Worm (Caenorhabditis elegans) whole organism, L2 larva: ENCODE data around the gene taf-9.

Experiments used
- C34F6.9 ChIP-seq: fragments of 150-350 bp; optimal IDR thresholded peaks from 2 replicates; lab custom pipeline; 2014; ENCODE audit warnings: missing biosample characterization, missing genetic modification characterization
- aly-2 ChIP-seq: fragments of 150-350 bp; optimal IDR thresholded peaks from 2 replicates; lab custom pipeline; 2014; ENCODE audit warnings: missing biosample characterization, missing genetic modification characterization
- ceh-16 ChIP-seq: fragments of 150-350 bp; optimal IDR thresholded peaks from 2 replicates; lab custom pipeline; 2014; ENCODE audit warnings: missing biosample characterization, missing genetic modification characterization
- egl-27 ChIP-seq: sonication (generic microtip); optimal IDR thresholded peaks from 3 replicates; lab custom pipeline; 2017; ENCODE audit warnings: missing biosample characterization, missing genetic modification reagents, missing genetic modification characterization
- elt-1 ChIP-seq: fragments of 150-350 bp; optimal IDR thresholded peaks from 2 replicates; lab custom pipeline; 2014; ENCODE audit warnings: missing biosample characterization, missing genetic modification characterization
- mdl-1 ChIP-seq, 2 experiments: fragments of 150-350 bp in 1 of 2; sonication (generic microtip) in 1 of 2; optimal IDR thresholded peaks; 2 replicates each; lab custom pipeline; 2017; ENCODE audit warnings: missing biosample characterization in 2 of 2, missing genetic modification characterization in 2 of 2
- nhr-11 ChIP-seq: fragments of 150-350 bp; optimal IDR thresholded peaks from 2 replicates; lab custom pipeline; 2014; ENCODE audit warnings: missing biosample characterization, missing genetic modification characterization
- nhr-23 ChIP-seq: fragments of 150-350 bp; optimal IDR thresholded peaks from 2 replicates; lab custom pipeline; 2014; ENCODE audit warnings: missing biosample characterization, missing genetic modification reagents, missing genetic modification characterization
- nhr-237 ChIP-seq: fragments of 150-350 bp; optimal IDR thresholded peaks from 2 replicates; lab custom pipeline; 2014; ENCODE audit warnings: missing biosample characterization, missing genetic modification characterization
- skn-1 ChIP-seq: sonication (generic microtip); optimal IDR thresholded peaks from 2 replicates; lab custom pipeline; 2017; ENCODE audit warnings: missing biosample characterization, missing genetic modification characterization
- snpc-4 ChIP-seq: fragments of 150-350 bp; optimal IDR thresholded peaks from 2 replicates; lab custom pipeline; 2014; ENCODE audit warnings: missing biosample characterization, missing genetic modification characterization
- unc-39 ChIP-seq: fragments of 150-350 bp; optimal IDR thresholded peaks from 2 replicates; lab custom pipeline; 2014; ENCODE audit warnings: missing biosample characterization, missing genetic modification characterization
- ztf-11 ChIP-seq: sonication (generic microtip); optimal IDR thresholded peaks from 2 replicates; lab custom pipeline; 2017; ENCODE audit warnings: missing biosample characterization, missing genetic modification characterization
- ztf-4 ChIP-seq: fragments of 150-350 bp; optimal IDR thresholded peaks from 2 replicates; lab custom pipeline; 2014; ENCODE audit warnings: missing biosample characterization, missing genetic modification characterization

- no peak for TF ChIP-seq ceh-16
- no peak for TF ChIP-seq ztf-4 (tag; lab: Kevin White, UChicago)
- peak in 1 of 2 experiments; percentile 35 for TF ChIP-seq mdl-1 (tag; optimal IDR thresholded peaks at IDR 0.05; lab: Kevin White, UChicago)
- TF ChIP-seq nhr-237 (tag; lab: Kevin White, UChicago) = no peak
- no peak for TF ChIP-seq nhr-11 (tag; lab: Kevin White, UChicago)
- TF ChIP-seq aly-2 (tag; lab: Kevin White, UChicago) = no peak
- TF ChIP-seq ztf-11 = no peak
- peak; percentile 51 for TF ChIP-seq C34F6.9 (tag; lab: Kevin White, UChicago)
- TF ChIP-seq unc-39 = no peak
- no peak for TF ChIP-seq egl-27 (tag; lab: Kevin White, UChicago)
- no peak for TF ChIP-seq snpc-4 (tag; lab: Kevin White, UChicago)
- no peak for TF ChIP-seq elt-1 (tag; lab: Kevin White, UChicago)
- TF ChIP-seq nhr-23 (tag; lab: Kevin White, UChicago) = no peak
- no peak for TF ChIP-seq skn-1 (tag; lab: Kevin White, UChicago)
Measured at ce11 chrIII:13637681-13638080, 13.6 kb downstream of the taf-9 start.
